Worm (Caenorhabditis elegans): ENCODE data around the gene srxa-16.

DNA sequence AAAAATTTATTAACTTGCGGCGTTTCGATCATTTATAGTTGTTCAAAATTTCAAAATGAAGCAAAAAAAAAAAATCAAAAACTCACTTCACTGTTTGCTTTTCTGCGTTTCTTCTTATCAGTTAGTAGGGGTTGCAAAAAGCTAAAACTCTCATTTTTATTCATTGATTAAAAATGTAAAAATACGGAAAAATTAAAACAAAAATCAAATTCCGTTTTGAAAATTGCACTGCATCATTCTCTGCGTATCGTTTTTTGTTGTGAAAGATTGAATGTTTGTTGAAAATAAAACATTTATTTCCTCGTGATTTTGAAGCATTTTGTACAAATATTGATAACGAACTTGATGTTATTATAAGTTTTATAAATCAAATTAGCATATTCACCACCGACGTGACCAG, 15.0 kb upstream of the srxa-16 start:
- no peak for TF ChIP-seq dao-5 (tag; optimal IDR thresholded peaks at IDR 0.05)
- no peak for TF ChIP-seq W03F9.2 (tag; optimal IDR thresholded peaks at IDR 0.05)
